Fruit fly (Drosophila melanogaster): ENCODE measurements around the gene CG5087.
A peak's percentile ranks its signal among the peaks of the same experiment; 100 is the strongest.

The CG5087 gene

DNA sequence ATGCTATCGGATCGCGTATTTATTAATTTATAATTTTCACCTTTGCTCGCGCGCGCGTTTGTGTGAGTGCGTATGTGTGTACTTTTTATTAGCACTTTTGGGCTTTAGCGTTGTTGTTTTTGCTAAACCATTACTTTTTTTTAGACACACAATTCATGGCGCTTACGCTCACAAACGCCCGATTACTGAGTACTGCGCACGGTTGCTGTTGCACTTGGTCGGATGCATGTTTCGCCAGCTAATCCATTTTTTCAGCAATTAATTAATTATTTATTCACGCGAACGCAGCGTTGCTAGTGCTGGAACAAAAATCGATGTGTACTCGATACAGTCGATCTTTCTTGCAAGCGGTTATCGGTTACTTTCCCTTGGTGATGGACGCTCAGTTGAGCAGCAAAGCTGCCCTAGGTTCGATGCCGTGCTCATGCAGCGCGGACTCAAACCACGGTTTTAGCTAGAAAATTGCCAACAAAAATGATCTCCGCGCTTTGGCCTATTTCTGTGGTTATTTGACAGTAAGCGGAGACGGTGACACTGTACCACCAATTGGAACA lies at the start of gene CG5087, which contains the start of gene smg:
TSS of gene CG5087 (plus strand) at position 499 of the 554 bp plus-strand sequence.
TSS of gene smg (minus strand) at position 304 of the 554 bp plus-strand sequence.
- TF ChIP-seq psq (optimal IDR thresholded peaks at IDR 0.05) (no peak), usp (GFP tag; optimal IDR thresholded peaks at IDR 0.05) (no peak), pan (optimal IDR thresholded peaks at IDR 0.05) (no peak), EcR (GFP tag; optimal IDR thresholded peaks at IDR 0.05) (no peak), Dll (optimal IDR thresholded peaks at IDR 0.05) (no peak), CG8478 (optimal IDR thresholded peaks at IDR 0.05) (no peak)

DNA sequence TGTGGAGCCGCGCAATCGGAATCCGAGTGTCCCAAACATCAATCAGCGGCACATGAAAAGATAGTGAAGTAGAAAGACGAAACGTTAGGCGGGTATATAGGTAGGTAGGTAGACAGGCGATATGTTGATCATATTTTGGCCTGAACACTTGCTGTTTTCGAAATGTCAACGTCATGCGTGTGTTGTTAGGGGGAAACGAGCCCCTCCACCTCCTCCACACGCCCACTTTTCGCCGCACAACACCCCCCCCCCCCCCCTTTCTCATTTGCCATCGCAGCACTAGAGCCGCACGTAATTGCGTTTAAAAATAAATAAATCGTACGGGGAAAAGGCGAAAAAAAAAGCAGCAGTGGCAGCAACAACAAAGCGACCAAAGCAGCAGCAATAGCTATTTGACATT lies 48.2 kb upstream of the CG5087 start:
- TF ChIP-seq pan (optimal IDR thresholded peaks at IDR 0.05) (no peak), usp (GFP tag; optimal IDR thresholded peaks at IDR 0.05) (no peak), CG8478 (optimal IDR thresholded peaks at IDR 0.05) (no peak), Dll (optimal IDR thresholded peaks at IDR 0.05) (no peak), EcR (GFP tag; optimal IDR thresholded peaks at IDR 0.05) (no peak), psq (optimal IDR thresholded peaks at IDR 0.05) (no peak)

DNA sequence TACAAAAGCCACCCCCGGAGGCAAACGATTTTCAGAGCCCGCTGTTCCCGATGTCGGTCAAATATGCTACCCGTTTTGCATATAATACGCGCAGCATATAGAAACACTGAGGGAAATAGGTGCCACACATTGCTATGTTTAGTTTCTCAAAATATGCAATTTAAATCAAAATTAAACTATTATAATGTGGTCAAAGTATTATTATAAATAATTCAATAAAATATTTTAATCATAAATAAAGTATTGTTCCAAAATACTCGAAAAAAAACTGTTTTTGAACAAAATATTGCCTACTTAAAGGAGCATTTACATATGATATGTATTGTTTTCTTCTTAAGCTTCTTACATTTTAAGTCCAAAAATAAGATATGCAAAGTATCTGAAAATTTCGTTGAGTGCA lies 47.0 kb upstream of the CG5087 start:
- TF ChIP-seq pan (optimal IDR thresholded peaks at IDR 0.05) (no peak), usp (GFP tag; optimal IDR thresholded peaks at IDR 0.05) (no peak), psq (optimal IDR thresholded peaks at IDR 0.05) (no peak)

DNA sequence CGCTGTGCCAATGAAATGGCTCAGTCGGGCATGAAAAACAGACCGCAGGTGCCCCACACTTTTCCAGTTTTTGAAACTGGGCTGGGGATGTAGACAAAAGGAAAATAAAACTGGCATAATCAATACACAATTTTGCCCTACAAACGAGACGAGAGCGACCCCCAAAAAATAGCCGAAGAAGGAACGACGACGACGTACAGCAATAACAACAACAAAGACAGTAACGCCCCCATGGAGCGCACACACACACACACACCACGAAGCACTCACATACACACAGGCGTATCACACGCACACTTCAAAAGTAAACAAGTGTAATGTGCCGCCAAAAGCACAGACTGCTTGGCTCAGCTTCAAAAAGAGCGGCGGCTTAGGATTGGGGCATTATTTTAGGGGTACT lies 46.5 kb upstream of the CG5087 start:
- TF ChIP-seq usp (GFP tag; optimal IDR thresholded peaks at IDR 0.05) (no peak), psq (optimal IDR thresholded peaks at IDR 0.05) (no peak), EcR (GFP tag; optimal IDR thresholded peaks at IDR 0.05) (no peak), pan (optimal IDR thresholded peaks at IDR 0.05) (no peak), CG8478 (optimal IDR thresholded peaks at IDR 0.05) (no peak), Dll (optimal IDR thresholded peaks at IDR 0.05) (no peak)

DNA sequence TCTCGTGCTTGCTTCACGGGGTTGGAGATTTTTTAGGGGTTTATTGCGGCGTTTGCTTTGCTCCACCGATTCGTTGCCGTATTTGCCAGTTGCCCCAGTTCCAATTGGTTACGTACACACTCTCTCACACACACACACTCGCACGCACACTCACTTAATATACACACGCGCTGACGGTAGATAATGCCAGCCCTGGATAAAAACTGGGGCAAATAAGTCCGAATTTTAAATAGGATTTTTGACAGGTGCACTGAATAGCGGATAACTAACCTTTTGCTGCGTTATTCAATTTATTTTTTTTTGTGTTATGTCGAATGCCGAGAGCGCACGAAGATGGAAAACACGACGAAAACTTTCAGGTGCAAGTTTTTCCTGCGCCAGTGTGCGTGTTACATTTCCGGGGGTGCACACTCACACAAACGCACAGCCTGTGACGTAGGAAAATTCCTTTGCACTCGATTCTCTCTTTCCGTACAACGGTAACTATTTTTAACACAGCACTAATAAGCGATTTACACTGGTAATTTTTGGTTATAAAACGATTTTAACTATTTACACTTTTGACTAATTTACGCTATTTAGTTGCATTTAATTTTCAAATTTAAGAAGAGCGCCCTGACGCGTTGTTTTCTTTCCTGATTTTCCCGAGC lies 45.3 kb upstream of the CG5087 start:
- TF ChIP-seq Dll (optimal IDR thresholded peaks at IDR 0.05): no peak
- TF ChIP-seq EcR (GFP tag; optimal IDR thresholded peaks at IDR 0.05): no peak
- TF ChIP-seq pan (optimal IDR thresholded peaks at IDR 0.05): no peak
- TF ChIP-seq CG8478 (optimal IDR thresholded peaks at IDR 0.05): no peak

DNA sequence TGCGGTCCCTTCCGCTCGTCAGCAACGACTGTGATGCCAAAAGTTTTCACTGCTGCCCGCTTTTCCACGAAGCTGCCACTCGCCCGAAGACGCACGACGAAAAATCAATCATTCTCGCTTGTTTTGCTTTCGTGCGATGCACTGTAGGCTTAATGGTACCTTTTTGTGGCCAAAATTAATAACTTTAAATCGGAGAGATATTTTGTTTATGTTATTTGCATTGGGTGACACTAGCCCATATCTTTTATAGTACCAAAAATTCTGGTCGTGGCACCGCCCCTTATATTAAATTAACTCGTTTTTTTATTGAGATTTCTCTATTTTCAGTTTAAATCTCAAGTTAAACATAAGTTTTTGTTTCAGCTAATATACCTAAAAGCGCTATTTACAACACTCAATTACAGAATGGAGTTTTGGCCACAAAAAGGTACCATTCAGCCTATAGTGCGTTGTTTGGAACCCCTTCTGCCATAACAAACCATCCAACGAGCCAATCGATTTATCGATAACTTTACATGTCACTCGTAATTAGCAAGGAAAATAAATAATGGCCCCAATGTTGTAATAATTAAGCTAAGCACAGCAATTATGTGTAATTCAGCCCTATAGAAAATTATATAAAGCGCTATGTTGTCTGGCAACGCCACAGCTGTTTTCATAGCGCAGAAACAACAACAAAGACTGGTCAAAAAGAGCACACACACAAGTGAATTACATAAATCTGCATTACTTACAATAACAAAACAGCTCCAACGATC lies 44.6 kb upstream of the CG5087 start:
- peak; percentile 15 for TF ChIP-seq pan (optimal IDR thresholded peaks at IDR 0.05)
- TF ChIP-seq CG8478 (optimal IDR thresholded peaks at IDR 0.05): no peak

DNA sequence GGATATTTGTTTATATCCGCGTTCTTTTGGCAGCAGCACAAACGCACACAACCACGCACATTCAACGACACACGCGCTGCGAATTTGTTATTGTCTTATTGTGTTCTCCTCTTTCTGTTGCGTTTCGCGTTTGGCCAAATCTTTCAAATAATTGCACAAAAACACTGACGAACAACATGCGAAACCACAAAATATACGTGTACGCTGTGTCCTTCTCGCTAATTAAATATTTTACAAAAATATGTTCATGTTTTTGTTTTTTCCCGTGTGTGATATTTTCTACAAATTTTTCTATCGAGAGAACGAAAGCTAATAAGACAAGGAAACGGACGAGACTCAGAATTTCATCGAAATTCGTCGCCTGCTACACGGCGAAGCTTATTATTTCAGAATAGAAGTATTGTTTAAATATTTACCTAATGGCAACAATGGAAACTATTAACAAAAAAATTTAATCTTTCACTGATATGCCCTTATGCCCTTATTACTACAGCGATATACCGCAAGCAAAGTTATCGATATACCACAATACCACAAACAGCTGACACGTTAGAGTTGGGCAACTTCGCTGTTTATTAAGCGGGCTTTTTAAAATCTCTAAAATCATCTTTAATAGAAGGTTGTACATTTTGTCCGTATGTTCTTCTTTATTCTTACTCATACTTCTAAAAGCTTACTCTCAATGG lies 43.9 kb upstream of the CG5087 start, which contains the start of the genes CG43783 and orb2:
TSS of gene CG43783 (minus strand) at position 311 of the 686 bp plus-strand sequence.
TSS of gene orb2 (minus strand) at position 502 of the 686 bp plus-strand sequence.
- TF ChIP-seq psq (optimal IDR thresholded peaks at IDR 0.05) (no peak), CG8478 (optimal IDR thresholded peaks at IDR 0.05) (no peak), usp (GFP tag; optimal IDR thresholded peaks at IDR 0.05) (no peak), EcR (GFP tag; optimal IDR thresholded peaks at IDR 0.05) (no peak), Dll (optimal IDR thresholded peaks at IDR 0.05) (no peak), pan (optimal IDR thresholded peaks at IDR 0.05) (no peak)

DNA sequence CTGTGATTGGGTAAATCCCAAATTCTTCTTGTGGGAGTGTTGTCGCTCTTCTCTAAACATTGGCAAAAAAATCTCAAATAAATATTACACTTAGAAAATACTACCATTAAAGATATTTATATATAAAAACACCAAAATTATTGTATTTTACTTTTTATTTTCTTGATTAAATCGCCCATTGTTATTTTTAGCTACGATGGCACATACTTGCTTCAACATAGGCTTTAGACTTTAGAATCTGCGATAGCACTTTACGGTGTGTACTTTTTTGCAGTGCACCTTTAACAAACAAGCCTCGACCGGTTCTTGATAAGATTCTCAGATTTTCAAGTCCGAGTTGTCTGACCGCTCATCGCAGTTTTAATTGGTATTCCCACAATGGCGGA lies 43.3 kb upstream of the CG5087 start, which contains the start of gene GNBP3:
TSS of gene GNBP3 (plus strand) at position 374 of the 386 bp plus-strand sequence.
- no peak for TF ChIP-seq psq (optimal IDR thresholded peaks at IDR 0.05)
- no peak for TF ChIP-seq pan (optimal IDR thresholded peaks at IDR 0.05)
- TF ChIP-seq Dll (optimal IDR thresholded peaks at IDR 0.05): no peak
- no peak for TF ChIP-seq CG8478 (optimal IDR thresholded peaks at IDR 0.05)
- no peak for TF ChIP-seq usp (GFP tag; optimal IDR thresholded peaks at IDR 0.05)
- TF ChIP-seq EcR (GFP tag; optimal IDR thresholded peaks at IDR 0.05): no peak

DNA sequence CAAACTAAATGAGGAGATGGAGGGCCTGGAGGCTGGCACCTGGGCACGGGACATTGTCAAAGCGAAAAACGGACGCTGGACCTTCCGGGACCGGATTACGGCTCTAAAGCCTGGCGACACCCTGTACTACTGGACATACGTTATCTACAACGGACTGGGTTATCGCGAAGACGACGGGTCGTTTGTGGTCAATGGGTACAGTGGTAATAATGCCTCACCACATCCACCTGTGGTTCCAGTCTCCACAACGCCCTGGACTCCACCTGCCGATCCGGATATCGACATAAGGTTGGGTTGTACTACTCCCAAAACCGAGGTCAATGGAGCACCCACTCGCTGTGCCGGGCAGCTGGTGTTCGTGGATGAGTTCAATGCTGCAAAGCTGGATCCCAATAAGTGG lies 42.8 kb upstream of the CG5087 start:
- TF ChIP-seq Dll (optimal IDR thresholded peaks at IDR 0.05): peak; percentile 38
- TF ChIP-seq pan (optimal IDR thresholded peaks at IDR 0.05): no peak

DNA sequence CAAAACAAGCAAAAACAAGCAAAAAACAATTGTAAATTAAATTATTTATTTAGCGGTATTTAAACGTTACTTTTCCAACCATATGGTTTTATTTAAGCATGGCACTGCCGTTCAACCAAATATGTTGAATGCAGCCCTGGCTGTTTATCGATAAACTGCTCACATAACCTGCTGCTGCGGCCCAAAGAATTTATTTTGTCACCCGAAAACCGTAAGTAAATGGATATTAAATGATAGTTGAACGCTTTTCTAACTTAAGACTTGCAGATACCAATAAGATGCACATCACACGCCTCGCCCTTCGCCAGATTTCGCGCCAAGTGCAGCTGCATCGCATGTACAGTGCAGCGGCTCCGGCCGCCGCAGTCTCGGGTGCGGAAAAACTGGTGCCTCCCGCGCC lies 41.3 kb upstream of the CG5087 start, which contains the start of gene mRpL12:
TSS of gene mRpL12 (plus strand) at position 123 of the 400 bp plus-strand sequence.
- TF ChIP-seq usp (GFP tag; optimal IDR thresholded peaks at IDR 0.05) (no peak), pan (optimal IDR thresholded peaks at IDR 0.05) (no peak), CG8478 (optimal IDR thresholded peaks at IDR 0.05) (no peak), EcR (GFP tag; optimal IDR thresholded peaks at IDR 0.05) (no peak), psq (optimal IDR thresholded peaks at IDR 0.05) (no peak), Dll (optimal IDR thresholded peaks at IDR 0.05) (no peak)

DNA sequence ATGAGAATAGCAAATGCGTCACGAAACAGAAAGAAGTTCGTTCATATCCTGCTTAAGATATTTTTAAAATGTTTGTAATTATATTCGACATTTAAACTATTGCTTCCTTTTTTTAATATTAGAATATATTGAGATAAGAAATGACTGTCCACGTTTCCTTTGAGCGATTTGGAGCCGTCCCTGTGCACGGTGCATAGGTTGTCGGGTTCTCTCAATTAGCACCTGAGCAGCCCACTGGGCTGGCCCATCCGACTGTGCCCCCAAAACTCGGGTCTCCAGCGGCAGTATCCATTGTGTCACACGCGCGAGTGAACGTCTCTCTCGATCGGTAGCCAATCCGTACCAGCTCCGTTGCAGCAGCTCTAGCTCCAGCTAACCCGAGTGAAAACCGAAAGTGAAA lies 39.4 kb upstream of the CG5087 start, which contains the start of gene CG13313:
TSS of gene CG13313 (plus strand) at position 301 of the 400 bp plus-strand sequence.
- TF ChIP-seq Dll (optimal IDR thresholded peaks at IDR 0.05) (no peak), pan (optimal IDR thresholded peaks at IDR 0.05) (no peak), psq (optimal IDR thresholded peaks at IDR 0.05) (no peak), EcR (GFP tag; optimal IDR thresholded peaks at IDR 0.05) (no peak), usp (GFP tag; optimal IDR thresholded peaks at IDR 0.05) (no peak), CG8478 (optimal IDR thresholded peaks at IDR 0.05) (no peak)

DNA sequence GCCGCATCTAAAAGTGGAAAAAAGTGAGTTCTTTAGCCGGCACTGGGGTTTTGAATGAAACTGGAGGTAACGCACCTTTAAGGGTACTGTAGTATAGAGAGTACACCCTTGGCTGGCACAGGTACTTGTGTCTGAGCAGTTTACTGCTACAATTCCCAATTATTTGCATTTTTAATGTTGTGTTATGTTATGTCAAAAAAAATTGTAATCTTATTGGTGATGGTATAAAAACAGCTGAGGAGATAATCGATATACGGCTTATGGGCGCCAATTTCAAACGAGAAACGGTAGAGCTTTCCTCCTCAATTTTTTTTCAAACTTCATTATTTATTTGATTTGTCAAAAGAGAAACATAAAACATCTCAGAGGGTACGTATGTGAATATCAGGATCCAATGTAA lies 33.5 kb upstream of the CG5087 start, which contains the start of gene ValRS-m:
TSS of gene ValRS-m (minus strand) at position 312 of the 400 bp plus-strand sequence.
- TF ChIP-seq EcR (GFP tag; optimal IDR thresholded peaks at IDR 0.05) (no peak), psq (optimal IDR thresholded peaks at IDR 0.05) (no peak), CG8478 (optimal IDR thresholded peaks at IDR 0.05) (no peak), usp (GFP tag; optimal IDR thresholded peaks at IDR 0.05) (no peak), pan (optimal IDR thresholded peaks at IDR 0.05) (no peak), Dll (optimal IDR thresholded peaks at IDR 0.05) (no peak)

Data from whole organism.